Fruit fly (Drosophila melanogaster) whole organism, embryonic: Measurements from ENCODE around the gene lab.

Experiments used
- Abd-B ChIP-seq: fragments of 200-800 bp; sonication (Bioruptor generic); optimal IDR thresholded peaks from 2 replicates; lab custom pipeline; 2018; ENCODE audit warnings: missing biosample characterization, mild to moderate bottlenecking, missing genetic modification characterization, moderate library complexity
- BEAF-32 ChIP-seq: fragments of 200-800 bp; sonication (Bioruptor generic); optimal IDR thresholded peaks from 3 replicates; lab custom pipeline; 2017; ENCODE audit warnings: missing biosample characterization, missing genetic modification characterization, mild to moderate bottlenecking, moderate library complexity, missing genetic modification reagents
- Bgb ChIP-seq: fragments of 200-800 bp; sonication (Bioruptor generic); IDR thresholded peaks from 2 replicates; pipeline ENCODE4 v1.3.6; 2022; ENCODE audit warnings: missing biosample characterization, missing genetic modification characterization; ENCODE audit not compliant: partially characterized antibody
- CG10267 ChIP-seq: fragments of 200-800 bp; sonication (Bioruptor generic); optimal IDR thresholded peaks from 2 replicates; lab custom pipeline; 2018; ENCODE audit warnings: missing biosample characterization, mild to moderate bottlenecking, missing genetic modification characterization, moderate library complexity
- CG11093 ChIP-seq: fragments of 200-800 bp; sonication (Bioruptor generic); IDR thresholded peaks from 3 replicates; pipeline ENCODE4 v1.3.6; 2022; ENCODE audit warnings: missing biosample characterization, missing genetic modification characterization
- CG11456 ChIP-seq: fragments of 200-800 bp; sonication (Bioruptor generic); IDR thresholded peaks from 3 replicates; pipeline ENCODE4 v1.3.6; 2022; ENCODE audit warnings: missing biosample characterization, missing genetic modification characterization
- CG11696 ChIP-seq: fragments of 200-800 bp; sonication (Bioruptor generic); IDR thresholded peaks from 2 replicates; pipeline ENCODE4 v1.3.6; 2022; ENCODE audit warnings: missing biosample characterization, missing genetic modification characterization
- CG12104 ChIP-seq: fragments of 200-800 bp; sonication (Bioruptor generic); optimal IDR thresholded peaks from 3 replicates; lab custom pipeline; 2016; ENCODE audit warnings: missing biosample characterization, missing genetic modification characterization
- CG13894 ChIP-seq: fragments of 200-800 bp; sonication (Bioruptor generic); optimal IDR thresholded peaks from 3 replicates; lab custom pipeline; 2018; ENCODE audit warnings: missing biosample characterization, mild to moderate bottlenecking, missing genetic modification characterization, moderate library complexity
- CG15514 ChIP-seq: fragments of 200-800 bp; sonication (Bioruptor generic); optimal IDR thresholded peaks from 3 replicates; lab custom pipeline; 2017; ENCODE audit warnings: missing biosample characterization, missing genetic modification characterization, mild to moderate bottlenecking, moderate library complexity, missing genetic modification reagents
- CG15601 ChIP-seq: fragments of 200-800 bp; sonication (Bioruptor generic); optimal IDR thresholded peaks from 3 replicates; lab custom pipeline; 2019; ENCODE audit warnings: missing biosample characterization, mild to moderate bottlenecking, missing genetic modification characterization, moderate library complexity
- CG15696 ChIP-seq: fragments of 200-800 bp; sonication (Bioruptor generic); optimal IDR thresholded peaks from 2 replicates; lab custom pipeline; 2019; ENCODE audit warnings: missing biosample characterization, mild to moderate bottlenecking, missing genetic modification characterization, moderate library complexity
- CG1603 ChIP-seq: fragments of 200-800 bp; sonication (Bioruptor generic); optimal IDR thresholded peaks from 2 replicates; lab custom pipeline; 2019; ENCODE audit warnings: missing biosample characterization, mild to moderate bottlenecking, missing genetic modification characterization, moderate library complexity
- CG17829 ChIP-seq: fragments of 200-800 bp; optimal IDR thresholded peaks from 2 replicates; lab custom pipeline; 2019; ENCODE audit warnings: missing biosample characterization, mild to moderate bottlenecking, missing genetic modification characterization, moderate library complexity
- CG17912 ChIP-seq: fragments of 200-800 bp; sonication (Bioruptor generic); optimal IDR thresholded peaks from 2 replicates; lab custom pipeline; 2018; ENCODE audit warnings: missing biosample characterization, mild to moderate bottlenecking, missing genetic modification characterization
- CG1792 ChIP-seq: fragments of 200-800 bp; sonication (Bioruptor generic); optimal IDR thresholded peaks from 2 replicates; lab custom pipeline; 2016; ENCODE audit warnings: missing biosample characterization, missing genetic modification characterization
- CG32532 ChIP-seq: fragments of 200-800 bp; sonication (Bioruptor generic); IDR thresholded peaks from 2 replicates; pipeline ENCODE4 v1.3.6; 2022; ENCODE audit warnings: missing biosample characterization, missing genetic modification characterization
- CG32767 ChIP-seq: fragments of 200-800 bp; sonication (Bioruptor generic); IDR thresholded peaks from 2 replicates; pipeline ENCODE4 v1.3.6; 2022; ENCODE audit warnings: missing biosample characterization, missing genetic modification characterization
- CG33213 ChIP-seq: fragments of 200-800 bp; sonication (Bioruptor generic); optimal IDR thresholded peaks from 3 replicates; lab custom pipeline; 2016; ENCODE audit warnings: missing biosample characterization, missing genetic modification characterization
- CG3847 ChIP-seq: fragments of 200-800 bp; sonication (Bioruptor generic); IDR thresholded peaks from 2 replicates; pipeline ENCODE4 v1.3.6; 2022; ENCODE audit warnings: missing biosample characterization, missing genetic modification characterization
- CG43689 ChIP-seq: fragments of 200-800 bp; sonication (Bioruptor generic); IDR thresholded peaks from 2 replicates; pipeline ENCODE4 v1.3.6; 2022; ENCODE audit warnings: missing biosample characterization, missing genetic modification characterization
- CG4424 ChIP-seq: fragments of 200-800 bp; sonication (Bioruptor generic); optimal IDR thresholded peaks from 3 replicates; lab custom pipeline; 2016; ENCODE audit warnings: missing biosample characterization, missing genetic modification characterization
- CG6683 ChIP-seq: fragments of 200-800 bp; sonication (Bioruptor generic); optimal IDR thresholded peaks from 2 replicates; lab custom pipeline; 2017; ENCODE audit warnings: missing biosample characterization, mild to moderate bottlenecking, missing genetic modification characterization, missing genetic modification reagents
- CG8281 ChIP-seq: fragments of 200-800 bp; sonication (Bioruptor generic); optimal IDR thresholded peaks from 2 replicates; lab custom pipeline; 2018; ENCODE audit warnings: missing biosample characterization, mild to moderate bottlenecking, missing genetic modification characterization, moderate library complexity
- CG8290 ChIP-seq, 3 experiments: fragments of 200-800 bp; sonication (Bioruptor generic); optimal IDR thresholded peaks; 2 replicates each; lab custom pipeline; 2016 to 2019; ENCODE audit warnings: missing biosample characterization in 3 of 3, missing genetic modification characterization in 3 of 3, mild to moderate bottlenecking in 2 of 3, moderate library complexity in 1 of 3
- CG8388 ChIP-seq: fragments of 200-800 bp; sonication (Bioruptor generic); optimal IDR thresholded peaks from 2 replicates; lab custom pipeline; 2019; ENCODE audit warnings: missing biosample characterization, mild to moderate bottlenecking, missing genetic modification characterization, moderate library complexity
- CG8924 ChIP-seq: fragments of 200-800 bp; optimal IDR thresholded peaks from 3 replicates; lab custom pipeline; 2019; ENCODE audit warnings: missing biosample characterization, mild to moderate bottlenecking, missing genetic modification characterization, moderate library complexity
- CG9817 ChIP-seq: fragments of 200-800 bp; sonication (Bioruptor generic); optimal IDR thresholded peaks from 2 replicates; lab custom pipeline; 2018; ENCODE audit warnings: missing biosample characterization, mild to moderate bottlenecking, missing genetic modification characterization, moderate library complexity
- Dp ChIP-seq: fragments of 200-800 bp; sonication (Bioruptor generic); optimal IDR thresholded peaks from 2 replicates; lab custom pipeline; 2018; ENCODE audit warnings: missing biosample characterization, mild to moderate bottlenecking, missing genetic modification characterization, moderate library complexity
- Drgx ChIP-seq: fragments of 200-800 bp; sonication (Bioruptor generic); IDR thresholded peaks from 2 replicates; pipeline ENCODE4 v1.3.6; 2022; ENCODE audit warnings: missing biosample characterization, missing genetic modification characterization
- E2f1 ChIP-seq: fragments of 200-800 bp; sonication (Bioruptor generic); IDR thresholded peaks from 2 replicates; pipeline ENCODE4 v1.3.6; 2022; ENCODE audit warnings: missing biosample characterization, missing genetic modification characterization
- Hmx ChIP-seq: fragments of 200-800 bp; sonication (Bioruptor generic); optimal IDR thresholded peaks from 2 replicates; lab custom pipeline; 2016; ENCODE audit warnings: missing biosample characterization, missing genetic modification characterization
- MBD-R2 ChIP-seq: fragments of 200-800 bp; sonication (Bioruptor generic); IDR thresholded peaks from 2 replicates; pipeline ENCODE4 v1.3.6; 2022; ENCODE audit warnings: missing biosample characterization, missing genetic modification characterization
- Mes4 ChIP-seq: fragments of 200-800 bp; sonication (Bioruptor generic); optimal IDR thresholded peaks from 2 replicates; lab custom pipeline; 2016; ENCODE audit warnings: missing biosample characterization, missing genetic modification characterization
- Myb ChIP-seq: fragments of 200-800 bp; sonication (Bioruptor generic); optimal IDR thresholded peaks from 2 replicates; lab custom pipeline; 2016; ENCODE audit warnings: missing biosample characterization, missing genetic modification characterization
- Pdp1 ChIP-seq, 2 experiments: fragments of 200-800 bp; sonication (Bioruptor generic); optimal IDR thresholded peaks; 3 replicates each; lab custom pipeline; 2016; ENCODE audit warnings: missing biosample characterization in 2 of 2, missing genetic modification characterization in 2 of 2, mild to moderate bottlenecking in 1 of 2, moderate library complexity in 1 of 2
- Scr ChIP-seq: fragments of 200-800 bp; sonication (Bioruptor generic); IDR thresholded peaks from 2 replicates; pipeline ENCODE4 v1.3.6; 2022; ENCODE audit warnings: missing biosample characterization, missing genetic modification characterization; ENCODE audit not compliant: partially characterized antibody
- bcd ChIP-seq: fragments of 200-800 bp; sonication (Bioruptor generic); optimal IDR thresholded peaks from 2 replicates; lab custom pipeline; 2017; ENCODE audit warnings: missing biosample characterization, mild to moderate bottlenecking, missing genetic modification characterization
- chinmo ChIP-seq: fragments of 200-800 bp; sonication (Bioruptor generic); IDR thresholded peaks from 4 replicates; pipeline ENCODE4 v1.3.6; 2022; ENCODE audit warnings: missing biosample characterization, missing genetic modification characterization; ENCODE audit not compliant: partially characterized antibody
- gfzf ChIP-seq: fragments of 200-800 bp; sonication (Bioruptor generic); optimal IDR thresholded peaks from 2 replicates; lab custom pipeline; 2016; ENCODE audit warnings: missing biosample characterization, mild to moderate bottlenecking, missing genetic modification characterization, moderate library complexity
- her ChIP-seq: fragments of 200-800 bp; sonication (Bioruptor generic); optimal IDR thresholded peaks from 2 replicates; lab custom pipeline; 2016; ENCODE audit warnings: missing biosample characterization, missing genetic modification characterization
- lmd ChIP-seq: fragments of 200-800 bp; sonication (Bioruptor generic); IDR thresholded peaks from 2 replicates; pipeline ENCODE4 v1.3.6; 2022; ENCODE audit warnings: missing biosample characterization, missing genetic modification characterization
- pfk ChIP-seq: fragments of 200-800 bp; sonication (Bioruptor generic); optimal IDR thresholded peaks from 2 replicates; lab custom pipeline; 2018; ENCODE audit warnings: missing biosample characterization, mild to moderate bottlenecking, missing genetic modification characterization, moderate library complexity
- phol ChIP-seq: fragments of 200-800 bp; sonication (Bioruptor generic); optimal IDR thresholded peaks from 3 replicates; lab custom pipeline; 2018; ENCODE audit warnings: missing biosample characterization, mild to moderate bottlenecking, missing genetic modification characterization, moderate library complexity
- row ChIP-seq: fragments of 200-800 bp; sonication (Bioruptor generic); IDR thresholded peaks from 3 replicates; pipeline ENCODE4 v1.3.6; 2022; ENCODE audit warnings: missing biosample characterization, missing genetic modification characterization
- scrt ChIP-seq: fragments of 200-800 bp; sonication (Bioruptor generic); optimal IDR thresholded peaks from 2 replicates; lab custom pipeline; 2018; ENCODE audit warnings: missing biosample characterization, mild to moderate bottlenecking, missing genetic modification characterization, moderate library complexity
- ssp ChIP-seq: fragments of 200-800 bp; sonication (Bioruptor generic); IDR thresholded peaks from 2 replicates; pipeline ENCODE4 v1.3.6; 2022; ENCODE audit warnings: missing biosample characterization, missing genetic modification characterization
- sug ChIP-seq: fragments of 200-800 bp; optimal IDR thresholded peaks from 2 replicates; lab custom pipeline; 2019; ENCODE audit warnings: missing biosample characterization, mild to moderate bottlenecking, missing genetic modification characterization, moderate library complexity
- unc-4 ChIP-seq: fragments of 200-800 bp; sonication (Bioruptor generic); IDR thresholded peaks from 2 replicates; pipeline ENCODE4 v1.3.6; 2022; ENCODE audit warnings: missing biosample characterization, missing genetic modification characterization; ENCODE audit not compliant: partially characterized antibody

Gene lab

dm6 chr3R:6659941-6660340 lies 18.4 kb downstream of the lab start, which contains the start of gene agt:
agt (minus strand) TSS chr3R:6660100.
- TF ChIP-seq scrt (GFP tag; lab: Kevin White, UChicago): no peak
- peak; percentile 50 for TF ChIP-seq Myb (GFP tag; lab: Kevin White, UChicago)
- peak; percentile 30 for TF ChIP-seq CG13894 (tag; lab: Kevin White, UChicago)
- peak; percentile 5 for TF ChIP-seq CG17912 (GFP tag; lab: Kevin White, UChicago)
- peak; percentile 26 for TF ChIP-seq CG33213 (GFP tag; lab: Kevin White, UChicago)
- TF ChIP-seq CG11696: no peak
- TF ChIP-seq pfk (GFP tag; lab: Kevin White, UChicago): no peak
- no peak for TF ChIP-seq CG4424
- TF ChIP-seq Bgb: peak; percentile 37; the same call in 1 of the 2 replicates
- no peak for TF ChIP-seq CG1792
- TF ChIP-seq CG32532 (GFP tag; lab: Robert Waterston, UW): no peak
- TF ChIP-seq Scr (GFP tag; lab: Robert Waterston, UW): peak; percentile 21; the same call in 1 of the 2 replicates
- TF ChIP-seq Mes4 (GFP tag; lab: Kevin White, UChicago): no peak
- TF ChIP-seq CG10267 (tag; lab: Kevin White, UChicago): peak; percentile 37
- TF ChIP-seq CG1603 (tag; lab: Kevin White, UChicago): peak; percentile 76
- peak; percentile 51 for TF ChIP-seq BEAF-32 (GFP tag; lab: Kevin White, UChicago)
- TF ChIP-seq her (GFP tag; lab: Kevin White, UChicago): peak; percentile 61
- TF ChIP-seq Dp (GFP tag; lab: Kevin White, UChicago): peak; percentile 81
- TF ChIP-seq gfzf (GFP tag; lab: Kevin White, UChicago): peak; percentile 90
- TF ChIP-seq CG8281 (tag; lab: Kevin White, UChicago): no peak
- TF ChIP-seq bcd (GFP tag; lab: Kevin White, UChicago): no peak
- peak in 1 of 2 experiments; percentile 82 for TF ChIP-seq Pdp1 (GFP tag; optimal IDR thresholded peaks at IDR 0.05; lab: Kevin White, UChicago)
- TF ChIP-seq row (GFP tag; lab: Robert Waterston, UW): peak; percentile 48; the same call in 2 of the 3 replicates
- no peak for TF ChIP-seq CG32767 (GFP tag; lab: Robert Waterston, UW)
- peak; percentile 60; the same call in 1 of the 2 replicates for TF ChIP-seq CG3847 (GFP tag; lab: Robert Waterston, UW)
- peak; percentile 10 for TF ChIP-seq CG15601 (tag; lab: Kevin White, UChicago)
- no peak for TF ChIP-seq ssp
- peak; percentile 3 for TF ChIP-seq CG8924 (tag; lab: Kevin White, UChicago)
- no peak for TF ChIP-seq CG6683 (GFP tag; lab: Kevin White, UChicago)
- TF ChIP-seq chinmo (GFP tag; lab: Robert Waterston, UW): no peak
- TF ChIP-seq CG17829 (tag; lab: Kevin White, UChicago): peak; percentile 31
- peak; percentile 11 for TF ChIP-seq CG9817
- TF ChIP-seq CG11093 (GFP tag; lab: Robert Waterston, UW): no peak
- peak; percentile 96 for TF ChIP-seq MBD-R2
- no peak for TF ChIP-seq CG12104
- TF ChIP-seq Abd-B (GFP tag; lab: Kevin White, UChicago): peak; percentile 78
- no peak for TF ChIP-seq E2f1 (GFP tag; lab: Robert Waterston, UW)
- no peak for TF ChIP-seq Hmx (GFP tag; lab: Kevin White, UChicago)
- TF ChIP-seq sug (tag; lab: Kevin White, UChicago): peak; percentile 27
- 0 out of 2 replicates have a peak, but pooled peaks have one; percentile 15 for TF ChIP-seq unc-4
- TF ChIP-seq lmd (GFP tag; lab: Robert Waterston, UW): no peak
- no peak for TF ChIP-seq CG43689
- TF ChIP-seq CG15696 (tag; lab: Kevin White, UChicago): no peak
- peak; percentile 48 for TF ChIP-seq CG8388 (GFP tag; lab: Kevin White, UChicago)
- no peak for TF ChIP-seq CG11456
- no peak for TF ChIP-seq Drgx (GFP tag; lab: Robert Waterston, UW)
- TF ChIP-seq phol: peak; percentile 50
- TF ChIP-seq CG8290 (GFP tag; optimal IDR thresholded peaks at IDR 0.05; lab: Kevin White, UChicago): peak; percentile 85
- peak in 1 of 2 experiments; percentile 67 for TF ChIP-seq CG8290 (tag; optimal IDR thresholded peaks at IDR 0.05; lab: Kevin White, UChicago)
- TF ChIP-seq CG15514 (GFP tag; lab: Kevin White, UChicago): peak; percentile 73
